Worm (Caenorhabditis elegans) whole organism, L3 larva: Measurements from ENCODE around the gene dpf-4.

Experiments
- R02D3.7 ChIP-seq: fragments of 150-350 bp; optimal IDR thresholded peaks from 2 replicates; lab custom pipeline; 2014; ENCODE audit warnings: missing biosample characterization, missing genetic modification characterization
- ZK546.5 ChIP-seq: sonication (generic microtip); optimal IDR thresholded peaks from 2 replicates; lab custom pipeline; 2017; ENCODE audit warnings: missing biosample characterization, missing genetic modification characterization
- aly-2 ChIP-seq: fragments of 150-350 bp; optimal IDR thresholded peaks from 2 replicates; lab custom pipeline; 2014; ENCODE audit warnings: missing biosample characterization, missing genetic modification characterization
- ama-1 ChIP-seq: fragments of 150-350 bp; optimal IDR thresholded peaks from 2 replicates; lab custom pipeline; 2018
- ceh-16 ChIP-seq: sonication (generic microtip); optimal IDR thresholded peaks from 2 replicates; lab custom pipeline; 2017; ENCODE audit warnings: missing biosample characterization, missing genetic modification characterization
- ceh-28 ChIP-seq: fragments of 150-350 bp; optimal IDR thresholded peaks from 2 replicates; lab custom pipeline; 2014; ENCODE audit warnings: missing biosample characterization, missing genetic modification reagents, missing genetic modification characterization
- ceh-82 ChIP-seq: fragments of 150-350 bp; optimal IDR thresholded peaks from 2 replicates; lab custom pipeline; 2014; ENCODE audit warnings: missing biosample characterization, missing genetic modification characterization
- ceh-9 ChIP-seq: sonication (generic microtip); optimal IDR thresholded peaks from 2 replicates; lab custom pipeline; 2018; ENCODE audit warnings: missing biosample characterization, missing genetic modification characterization
- daf-12 ChIP-seq: fragments of 150-350 bp; optimal IDR thresholded peaks from 2 replicates; lab custom pipeline; 2014; ENCODE audit warnings: missing biosample characterization, missing genetic modification reagents, missing genetic modification characterization
- egl-27 ChIP-seq: sonication (generic microtip); optimal IDR thresholded peaks from 4 replicates; lab custom pipeline; 2017; ENCODE audit warnings: missing biosample characterization, missing genetic modification reagents, missing genetic modification characterization
- egl-5 ChIP-seq: fragments of 150-350 bp; optimal IDR thresholded peaks from 2 replicates; lab custom pipeline; 2017; ENCODE audit warnings: missing biosample characterization, missing genetic modification reagents, missing genetic modification characterization, inconsistent platforms
- elt-1 ChIP-seq: fragments of 150-350 bp; optimal IDR thresholded peaks from 2 replicates; lab custom pipeline; 2014; ENCODE audit warnings: missing biosample characterization, missing genetic modification characterization
- elt-2 ChIP-seq: sonication (generic microtip); optimal IDR thresholded peaks from 2 replicates; lab custom pipeline; 2016; ENCODE audit warnings: missing genetic modification reagents, mild to moderate bottlenecking, missing genetic modification characterization, missing compliant biosample characterization
- elt-3 ChIP-seq, 3 experiments: fragments of 150-350 bp in 1 of 3; sonication (generic microtip) in 2 of 3; optimal IDR thresholded peaks; 2 replicates in 2 of 3; 4 replicates in 1 of 3; lab custom pipeline; 2014 to 2017; ENCODE audit warnings: missing biosample characterization in 3 of 3, missing genetic modification characterization in 3 of 3
- eor-1 ChIP-seq, 2 experiments: fragments of 150-350 bp; optimal IDR thresholded peaks; 2 replicates each; lab custom pipeline; 2014 to 2018; ENCODE audit warnings: missing biosample characterization in 2 of 2, missing genetic modification characterization in 2 of 2
- fkh-10 ChIP-seq: sonication (generic microtip); optimal IDR thresholded peaks from 2 replicates; lab custom pipeline; 2017; ENCODE audit warnings: missing biosample characterization, missing genetic modification reagents, missing genetic modification characterization
- fkh-2 ChIP-seq: fragments of 150-350 bp; optimal IDR thresholded peaks from 2 replicates; lab custom pipeline; 2014; ENCODE audit warnings: missing biosample characterization, missing genetic modification reagents, missing genetic modification characterization
- fos-1 ChIP-seq: fragments of 150-350 bp; optimal IDR thresholded peaks from 2 replicates; lab custom pipeline; 2014; ENCODE audit warnings: missing biosample characterization, missing genetic modification characterization
- hmg-11 ChIP-seq: sonication (generic microtip); optimal IDR thresholded peaks from 2 replicates; lab custom pipeline; 2016; ENCODE audit warnings: missing genetic modification characterization, missing compliant biosample characterization
- jun-1 ChIP-seq: fragments of 150-350 bp; optimal IDR thresholded peaks from 2 replicates; lab custom pipeline; 2014; ENCODE audit warnings: missing biosample characterization, missing genetic modification reagents, missing genetic modification characterization
- lin-15B ChIP-seq: fragments of 150-350 bp; optimal IDR thresholded peaks from 2 replicates; lab custom pipeline; 2014; ENCODE audit warnings: missing biosample characterization, missing genetic modification characterization
- lin-39 ChIP-seq: fragments of 150-350 bp; optimal IDR thresholded peaks from 2 replicates; lab custom pipeline; 2018; ENCODE audit warnings: missing biosample characterization, missing genetic modification reagents, missing genetic modification characterization
- lsy-12 ChIP-seq: sonication (generic microtip); optimal IDR thresholded peaks from 2 replicates; lab custom pipeline; 2016; ENCODE audit warnings: mild to moderate bottlenecking, missing genetic modification characterization, missing compliant biosample characterization
- mdl-1 ChIP-seq: fragments of 150-350 bp; optimal IDR thresholded peaks from 2 replicates; lab custom pipeline; 2014; ENCODE audit warnings: missing biosample characterization, missing genetic modification characterization
- mml-1 ChIP-seq: fragments of 150-350 bp; sonication (generic microtip); optimal IDR thresholded peaks from 3 replicates; lab custom pipeline; 2014; ENCODE audit warnings: missing biosample characterization, missing genetic modification characterization
- nfya-1 ChIP-seq: sonication (generic microtip); optimal IDR thresholded peaks from 2 replicates; lab custom pipeline; 2017; ENCODE audit warnings: missing genetic modification characterization, mild to moderate bottlenecking, missing compliant biosample characterization, antibody characterized with exemption, moderate library complexity; ENCODE audit not compliant: insufficient read depth
- nhr-11 ChIP-seq: fragments of 150-350 bp; optimal IDR thresholded peaks from 2 replicates; lab custom pipeline; 2014; ENCODE audit warnings: missing biosample characterization, missing genetic modification characterization
- nhr-12 ChIP-seq: fragments of 150-350 bp; optimal IDR thresholded peaks from 2 replicates; lab custom pipeline; 2014; ENCODE audit warnings: missing biosample characterization, missing genetic modification characterization
- nhr-23 ChIP-seq: fragments of 150-350 bp; optimal IDR thresholded peaks from 2 replicates; lab custom pipeline; 2014; ENCODE audit warnings: missing biosample characterization, missing genetic modification reagents, missing genetic modification characterization
- nhr-237 ChIP-seq: fragments of 150-350 bp; optimal IDR thresholded peaks from 2 replicates; lab custom pipeline; 2014; ENCODE audit warnings: missing biosample characterization, missing genetic modification characterization
- nhr-25 ChIP-seq: sonication (generic microtip); optimal IDR thresholded peaks from 2 replicates; lab custom pipeline; 2017; ENCODE audit warnings: missing biosample characterization, missing genetic modification characterization
- nhr-28 ChIP-seq: fragments of 150-350 bp; optimal IDR thresholded peaks from 2 replicates; lab custom pipeline; 2014; ENCODE audit warnings: missing biosample characterization, missing genetic modification characterization
- nhr-43 ChIP-seq: sonication (generic microtip); optimal IDR thresholded peaks from 2 replicates; lab custom pipeline; 2016; ENCODE audit warnings: mild to moderate bottlenecking, missing genetic modification characterization, missing compliant biosample characterization; ENCODE audit not compliant: poor library complexity, severe bottlenecking
- nhr-67 ChIP-seq: fragments of 150-350 bp; optimal IDR thresholded peaks from 2 replicates; lab custom pipeline; 2014; ENCODE audit warnings: missing biosample characterization, missing genetic modification characterization
- nhr-76 ChIP-seq: fragments of 150-350 bp; sonication (generic microtip); optimal IDR thresholded peaks from 5 replicates; lab custom pipeline; 2014; ENCODE audit warnings: missing biosample characterization, missing genetic modification characterization
- nhr-77 ChIP-seq: fragments of 150-350 bp; optimal IDR thresholded peaks from 2 replicates; lab custom pipeline; 2014; ENCODE audit warnings: missing biosample characterization, missing genetic modification characterization
- pha-4 ChIP-seq: fragments of 150-350 bp; optimal IDR thresholded peaks from 2 replicates; lab custom pipeline; 2014; ENCODE audit warnings: missing biosample characterization, missing genetic modification reagents, missing genetic modification characterization
- pqm-1 ChIP-seq: fragments of 150-350 bp; optimal IDR thresholded peaks from 2 replicates; lab custom pipeline; 2017; ENCODE audit warnings: missing biosample characterization, missing genetic modification characterization, inconsistent platforms
- sea-2 ChIP-seq: fragments of 150-350 bp; sonication (generic microtip); optimal IDR thresholded peaks from 4 replicates; lab custom pipeline; 2014; ENCODE audit warnings: missing biosample characterization, missing genetic modification reagents, missing genetic modification characterization
- skn-1 ChIP-seq: fragments of 150-350 bp; optimal IDR thresholded peaks from 2 replicates; lab custom pipeline; 2014; ENCODE audit warnings: missing biosample characterization, missing genetic modification characterization
- snpc-4 ChIP-seq: fragments of 150-350 bp; optimal IDR thresholded peaks from 2 replicates; lab custom pipeline; 2014; ENCODE audit warnings: missing biosample characterization, missing genetic modification characterization
- tbx-2 ChIP-seq: sonication (generic microtip); optimal IDR thresholded peaks from 2 replicates; lab custom pipeline; 2016; ENCODE audit warnings: mild to moderate bottlenecking, missing genetic modification characterization, missing compliant biosample characterization
- unc-39 ChIP-seq: sonication (generic microtip); optimal IDR thresholded peaks from 4 replicates; lab custom pipeline; 2017; ENCODE audit warnings: missing biosample characterization, missing genetic modification characterization
- unc-62 ChIP-seq: fragments of 150-350 bp; sonication (generic microtip); optimal IDR thresholded peaks from 4 replicates; lab custom pipeline; 2014; ENCODE audit warnings: missing biosample characterization, missing genetic modification reagents, missing genetic modification characterization
- zag-1 ChIP-seq: fragments of 150-350 bp; optimal IDR thresholded peaks from 2 replicates; lab custom pipeline; 2014; ENCODE audit warnings: missing biosample characterization, missing genetic modification characterization
- ztf-11 ChIP-seq: fragments of 150-350 bp; optimal IDR thresholded peaks from 2 replicates; lab custom pipeline; 2014; ENCODE audit warnings: missing biosample characterization, missing genetic modification characterization
- ztf-4 ChIP-seq: fragments of 150-350 bp; optimal IDR thresholded peaks from 2 replicates; lab custom pipeline; 2014; ENCODE audit warnings: missing biosample characterization, missing genetic modification characterization

The dpf-4 gene

ce11 chrIII:5871760-5872159, 12.7 kb downstream of the dpf-4 start, which contains the start of the genes F01F1.11 and F01F1.3 (continued):
- TF ChIP-seq jun-1 (tag; lab: Kevin White, UChicago) (peak; percentile 3), sea-2 (GFP tag; lab: Kevin White, UChicago) (no peak), unc-39 (tag; lab: Kevin White, UChicago) (no peak), nhr-77 (no peak), nhr-67 (tag; lab: Kevin White, UChicago) (no peak), lin-39 (tag; lab: Kevin White, UChicago) (peak; percentile 26), ceh-28 (tag; lab: Kevin White, UChicago) (peak; percentile 22), nhr-12 (no peak), elt-1 (tag; lab: Kevin White, UChicago) (no peak), ceh-16 (tag; lab: Kevin White, UChicago) (no peak), aly-2 (tag; lab: Kevin White, UChicago) (no peak)

- TF ChIP-seq ceh-82 (tag; lab: Kevin White, UChicago) (no peak), nhr-28 (tag; lab: Kevin White, UChicago) (no peak), lin-39 (tag; lab: Kevin White, UChicago) (no peak), sea-2 (GFP tag; lab: Kevin White, UChicago) (no peak), ceh-28 (tag; lab: Kevin White, UChicago) (no peak), egl-5 (tag; lab: Kevin White, UChicago) (peak; percentile 49), eor-1 (tag; optimal IDR thresholded peaks at IDR 0.05; lab: Kevin White, UChicago) (no peak), skn-1 (tag; lab: Kevin White, UChicago) (no peak)
These were observed 13.2 kb downstream of the dpf-4 start for ce11 chrIII:5872288-5872687.

- no peak for TF ChIP-seq ceh-28 (tag; lab: Kevin White, UChicago)
- no peak for TF ChIP-seq R02D3.7 (tag; lab: Kevin White, UChicago)
- no peak for TF ChIP-seq lin-15B (tag; lab: Kevin White, UChicago)
- no peak for TF ChIP-seq eor-1 (tag; optimal IDR thresholded peaks at IDR 0.05; lab: Kevin White, UChicago)
- TF ChIP-seq nhr-77, result no peak
- no peak for TF ChIP-seq ceh-9
- no peak for TF ChIP-seq egl-5 (tag; lab: Kevin White, UChicago)
- TF ChIP-seq zag-1 (tag; lab: Kevin White, UChicago), result no peak
- TF ChIP-seq snpc-4 (tag; lab: Kevin White, UChicago), result no peak
- TF ChIP-seq mml-1 (tag; lab: Kevin White, UChicago), result no peak
- peak; percentile 17 to 83 (median 76) for TF ChIP-seq elt-3 (tag; optimal IDR thresholded peaks at IDR 0.05; lab: Kevin White, UChicago)
- TF ChIP-seq egl-27, result no peak
- peak; percentile 48 for TF ChIP-seq jun-1 (tag; lab: Kevin White, UChicago)
- TF ChIP-seq nhr-237 (tag; lab: Kevin White, UChicago), result no peak
- TF ChIP-seq ZK546.5, result no peak
- peak; percentile 38 for TF ChIP-seq lsy-12 (tag; lab: Kevin White, UChicago)
- no peak for TF ChIP-seq skn-1 (tag; lab: Kevin White, UChicago)
- TF ChIP-seq ceh-82 (tag; lab: Kevin White, UChicago), result no peak
- TF ChIP-seq elt-2, result peak; percentile 41
- no peak for TF ChIP-seq tbx-2 (tag; lab: Kevin White, UChicago)
- TF ChIP-seq pha-4 (tag; lab: Kevin White, UChicago), result no peak
- no peak for TF ChIP-seq ceh-16 (tag; lab: Kevin White, UChicago)
- no peak for TF ChIP-seq ztf-11 (tag; lab: Kevin White, UChicago)
- TF ChIP-seq fkh-10, result no peak
- TF ChIP-seq lin-39 (tag; lab: Kevin White, UChicago), result no peak
- peak; percentile 14 for TF ChIP-seq ztf-4 (tag; lab: Kevin White, UChicago)
- TF ChIP-seq fos-1 (tag; lab: Kevin White, UChicago), result peak; percentile 5
- peak; percentile 64 for TF ChIP-seq nhr-25
- no peak for TF ChIP-seq aly-2 (tag; lab: Kevin White, UChicago)
- TF ChIP-seq sea-2 (GFP tag; lab: Kevin White, UChicago), result no peak
- peak; percentile 66 for TF ChIP-seq unc-62 (GFP tag; lab: Kevin White, UChicago)
- TF ChIP-seq nfya-1 (tag; lab: Kevin White, UChicago), result no peak
- TF ChIP-seq elt-1 (tag; lab: Kevin White, UChicago), result no peak
- peak; percentile 5 for TF ChIP-seq nhr-76 (tag; lab: Kevin White, UChicago)
- TF ChIP-seq nhr-67 (tag; lab: Kevin White, UChicago), result no peak
- peak; percentile 96 for TF ChIP-seq ama-1 (lab: Kevin White, UChicago)
- no peak for TF ChIP-seq hmg-11 (tag; lab: Kevin White, UChicago)
- TF ChIP-seq nhr-12, result no peak
- peak; percentile 78 for TF ChIP-seq nhr-23 (tag; lab: Kevin White, UChicago)
- no peak for TF ChIP-seq fkh-2 (tag; lab: Kevin White, UChicago)
- peak; percentile 8 for TF ChIP-seq pqm-1 (tag; lab: Kevin White, UChicago)
- TF ChIP-seq nhr-43, result peak; percentile 92
- TF ChIP-seq daf-12 (tag; lab: Kevin White, UChicago), result no peak
- no peak for TF ChIP-seq nhr-28 (tag; lab: Kevin White, UChicago)
- TF ChIP-seq nhr-11 (tag; lab: Kevin White, UChicago), result no peak
- TF ChIP-seq unc-39 (tag; lab: Kevin White, UChicago), result no peak
- TF ChIP-seq mdl-1, result no peak
These were observed 15.2 kb downstream of the dpf-4 start for ce11 chrIII:5874263-5874662.
